Fruit fly (Drosophila melanogaster): Measurements from ENCODE around the gene CG18622.

dm6 chr3R:17008018-17008674 is 20.6 kb upstream of the CG18622 start, which contains the start of gene CG8907:
- TF ChIP-seq Ets98B (GFP tag; IDR thresholded peaks at IDR 0.05): no peak
- peak; percentile 31 for TF ChIP-seq EcR (GFP tag; optimal IDR thresholded peaks at IDR 0.05)
- TF ChIP-seq CG14655 (GFP tag; optimal IDR thresholded peaks at IDR 0.05): no peak
- TF ChIP-seq CG9948 (tag; optimal IDR thresholded peaks at IDR 0.05): no peak
- no peak for TF ChIP-seq Pif1A (GFP tag; optimal IDR thresholded peaks at IDR 0.05)
- no peak for TF ChIP-seq D1 (tag; optimal IDR thresholded peaks at IDR 0.05)
- no peak for TF ChIP-seq rn (GFP tag; IDR thresholded peaks at IDR 0.05)
- no peak for TF ChIP-seq CG15710 (tag; optimal IDR thresholded peaks at IDR 0.05)
- no peak for TF ChIP-seq Snoo (tag; optimal IDR thresholded peaks at IDR 0.05)
- TF ChIP-seq CG8301 (tag; optimal IDR thresholded peaks at IDR 0.05): no peak
- no peak for TF ChIP-seq CG32121 (GFP tag; IDR thresholded peaks at IDR 0.05)

Measured in whole organism, pupa.